Fruit fly (Drosophila melanogaster): ENCODE data around the gene CG2930.

The CG2930 gene

DNA sequence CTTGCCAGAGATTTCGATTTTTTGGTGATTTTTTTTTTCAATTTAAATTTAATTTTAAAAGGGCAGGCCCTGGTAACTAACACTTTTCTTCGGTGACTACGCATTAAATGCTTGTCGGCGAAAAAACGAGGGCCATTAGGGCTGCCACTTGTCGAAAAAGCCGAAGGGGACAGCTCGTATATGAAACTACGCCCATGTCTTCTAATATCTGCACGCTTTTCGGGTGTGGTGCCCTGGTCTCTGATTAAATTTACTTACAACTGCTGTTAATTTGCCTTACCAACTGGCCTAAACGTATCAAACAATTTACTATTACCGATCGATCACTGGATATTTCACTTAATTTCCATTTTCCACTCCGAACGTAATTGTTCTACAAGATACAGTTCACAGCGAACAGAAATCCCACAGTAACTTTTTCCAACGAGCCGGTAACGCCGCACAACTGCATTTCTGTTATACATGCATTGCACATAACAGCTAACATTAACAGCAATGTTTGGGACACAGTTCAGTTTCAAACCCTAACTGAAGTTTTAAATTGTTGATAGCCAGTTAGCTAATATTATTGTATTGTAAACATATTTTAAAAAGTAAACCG is 6.4 kb upstream of the CG2930 start (continued):
- TF ChIP-seq CG14710 (tag; optimal IDR thresholded peaks at IDR 0.05) (peak; percentile 10), Nf-YC (tag; optimal IDR thresholded peaks at IDR 0.05) (peak; percentile 29), CG12391 (tag; optimal IDR thresholded peaks at IDR 0.05) (no peak), az2 (GFP tag; optimal IDR thresholded peaks at IDR 0.05) (no peak), CG9932 (GFP tag; IDR thresholded peaks at IDR 0.05) (peak; percentile 67), CG9437 (GFP tag; optimal IDR thresholded peaks at IDR 0.05) (no peak), Ets65A (GFP tag) (peak; percentile 1), HLH4C (GFP tag; IDR thresholded peaks at IDR 0.05; ENCODE audit: partially characterized antibody) (no peak), gsb-n (tag; optimal IDR thresholded peaks at IDR 0.05) (no peak), NfI (GFP tag; optimal IDR thresholded peaks at IDR 0.05) (peak; percentile 3), CG8290 (GFP tag; optimal IDR thresholded peaks at IDR 0.05) (peak; percentile 82), CG8290 (tag; optimal IDR thresholded peaks at IDR 0.05) (peak; percentile 11 to 74), zfh2 (GFP tag; optimal IDR thresholded peaks at IDR 0.05) (peak; percentile 21), CG1529 (GFP tag; optimal IDR thresholded peaks at IDR 0.05) (no peak), ems (GFP tag; optimal IDR thresholded peaks at IDR 0.05) (no peak), pan (optimal IDR thresholded peaks at IDR 0.05) (no peak), pan (GFP tag; optimal IDR thresholded peaks at IDR 0.05 in 1 of 2, IDR thresholded peaks at IDR 0.05 in 1 of 2) (no peak), Deaf1 (tag; optimal IDR thresholded peaks at IDR 0.05) (peak; percentile 82), CG15269 (tag; optimal IDR thresholded peaks at IDR 0.05) (no peak), CG6689 (GFP tag; IDR thresholded peaks at IDR 0.05) (no peak), CG13424 (tag; optimal IDR thresholded peaks at IDR 0.05) (peak; percentile 14), CG2199 (GFP tag; IDR thresholded peaks at IDR 0.05) (no peak), CHES-1-like (GFP tag; optimal IDR thresholded peaks at IDR 0.05) (peak; percentile 24), kni (GFP tag; optimal IDR thresholded peaks at IDR 0.05) (peak; percentile 16), Ptx1 (GFP tag; IDR thresholded peaks at IDR 0.05) (peak; percentile 25; the same call in 1 of the 2 replicates), CG2120 (GFP tag; optimal IDR thresholded peaks at IDR 0.05) (peak; percentile 53), Lhr (GFP tag; optimal IDR thresholded peaks at IDR 0.05) (peak; percentile 50), Gsc (GFP tag; IDR thresholded peaks at IDR 0.05) (no peak), CG12659 (GFP tag; optimal IDR thresholded peaks at IDR 0.05) (peak; percentile 47), psq (GFP tag; optimal IDR thresholded peaks at IDR 0.05) (no peak), row (GFP tag; IDR thresholded peaks at IDR 0.05) (peak; percentile 33; the same call in 2 of the 3 replicates), CoRest (tag; optimal IDR thresholded peaks at IDR 0.05) (peak; percentile 36), seq (GFP tag; IDR thresholded peaks at IDR 0.05) (no peak), dimm (GFP tag; IDR thresholded peaks at IDR 0.05) (no peak), CG34376 (GFP tag; optimal IDR thresholded peaks at IDR 0.05) (peak; percentile 3), CG14860 (GFP tag; IDR thresholded peaks at IDR 0.05; ENCODE audit: partially characterized antibody) (no peak), slbo (GFP tag; IDR thresholded peaks at IDR 0.05) (peak; percentile 62), CG30403 (GFP tag; optimal IDR thresholded peaks at IDR 0.05) (peak; percentile 36), CG3847 (GFP tag; IDR thresholded peaks at IDR 0.05) (0 out of 2 replicates have a peak, but pooled peaks have one; percentile 18), Dbx (GFP tag; IDR thresholded peaks at IDR 0.05) (peak; percentile 34; the same call in 1 of the 3 replicates), Spps (tag; optimal IDR thresholded peaks at IDR 0.05) (no peak), CG1832 (GFP tag; optimal IDR thresholded peaks at IDR 0.05) (no peak), gfzf (GFP tag; optimal IDR thresholded peaks at IDR 0.05) (peak; percentile 47), nmo (GFP tag; optimal IDR thresholded peaks at IDR 0.05) (peak; percentile 8), Antp (GFP tag; optimal IDR thresholded peaks at IDR 0.05) (peak; percentile 17), Sin3A (optimal IDR thresholded peaks at IDR 0.05) (peak; percentile 16), Dip3 (GFP tag; optimal IDR thresholded peaks at IDR 0.05) (peak; percentile 17), MESR4 (GFP tag; optimal IDR thresholded peaks at IDR 0.05) (peak; percentile 57), hb (GFP tag; IDR thresholded peaks at IDR 0.05; ENCODE audit: partially characterized antibody) (no peak), mam (GFP tag; optimal IDR thresholded peaks at IDR 0.05) (peak; percentile 42), CG32772 (GFP tag; IDR thresholded peaks at IDR 0.05) (no peak)

All from whole organism, embryonic.